Fruit fly (Drosophila melanogaster): ENCODE data around the gene Mco3.

DNA sequence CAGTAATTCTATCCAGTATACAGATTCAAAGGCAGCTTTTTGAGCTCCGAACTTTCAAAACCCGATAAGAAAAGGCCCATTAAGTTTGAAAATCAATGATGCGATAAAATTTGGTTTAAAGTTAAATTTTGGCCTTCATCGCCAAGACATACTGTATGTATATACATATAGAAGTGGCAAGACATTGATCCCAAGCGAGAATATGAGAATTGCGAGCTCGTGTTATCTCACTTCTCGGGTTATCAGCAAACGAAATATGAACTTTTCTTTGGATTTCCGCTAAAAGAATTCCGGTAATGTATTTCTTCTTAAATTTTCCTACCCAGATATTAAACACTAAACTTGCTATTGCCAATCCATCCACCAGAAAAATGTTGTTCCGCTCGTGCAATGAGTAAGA, 20.2 kb upstream of the Mco3 start:
- TF ChIP-seq cnc (optimal IDR thresholded peaks at IDR 0.05) (no peak), CG7045 (GFP tag; optimal IDR thresholded peaks at IDR 0.05) (no peak), CG33017 (tag; optimal IDR thresholded peaks at IDR 0.05) (no peak), cic (GFP tag; optimal IDR thresholded peaks at IDR 0.05) (no peak), CG14711 (tag; optimal IDR thresholded peaks at IDR 0.05) (no peak), Clk (GFP tag; optimal IDR thresholded peaks at IDR 0.05) (no peak)
